Worm (Caenorhabditis elegans) whole organism, L1 larva: Measurements from ENCODE around the gene mrpl-32.

Source experiments
- alr-1 ChIP-seq: fragments of 200-800 bp; sonication (Bioruptor generic); optimal IDR thresholded peaks from 2 replicates; lab custom pipeline; 2018; ENCODE audit warnings: borderline replicate concordance, mild to moderate bottlenecking, missing genetic modification characterization, missing compliant biosample characterization
- aly-2 ChIP-seq: fragments of 150-350 bp; optimal IDR thresholded peaks from 2 replicates; lab custom pipeline; 2014; ENCODE audit warnings: missing biosample characterization, missing genetic modification characterization
- isw-1 ChIP-seq: fragments of 200-800 bp; sonication (Bioruptor generic); IDR thresholded peaks from 2 replicates; pipeline ENCODE4 v1.3.6; 2022; ENCODE audit warnings: missing genetic modification characterization, missing compliant biosample characterization
- nhr-11 ChIP-seq: fragments of 150-350 bp; optimal IDR thresholded peaks from 2 replicates; lab custom pipeline; 2014; ENCODE audit warnings: missing biosample characterization, missing genetic modification characterization
- nhr-237 ChIP-seq: fragments of 150-350 bp; optimal IDR thresholded peaks from 2 replicates; lab custom pipeline; 2014; ENCODE audit warnings: missing biosample characterization, missing genetic modification characterization
- skn-1 ChIP-seq: fragments of 150-350 bp; optimal IDR thresholded peaks from 2 replicates; lab custom pipeline; 2014; ENCODE audit warnings: missing biosample characterization, missing genetic modification characterization
- unc-62 ChIP-seq: fragments of 150-350 bp; optimal IDR thresholded peaks from 2 replicates; lab custom pipeline; 2014; ENCODE audit warnings: missing biosample characterization, missing genetic modification reagents, missing genetic modification characterization

DNA sequence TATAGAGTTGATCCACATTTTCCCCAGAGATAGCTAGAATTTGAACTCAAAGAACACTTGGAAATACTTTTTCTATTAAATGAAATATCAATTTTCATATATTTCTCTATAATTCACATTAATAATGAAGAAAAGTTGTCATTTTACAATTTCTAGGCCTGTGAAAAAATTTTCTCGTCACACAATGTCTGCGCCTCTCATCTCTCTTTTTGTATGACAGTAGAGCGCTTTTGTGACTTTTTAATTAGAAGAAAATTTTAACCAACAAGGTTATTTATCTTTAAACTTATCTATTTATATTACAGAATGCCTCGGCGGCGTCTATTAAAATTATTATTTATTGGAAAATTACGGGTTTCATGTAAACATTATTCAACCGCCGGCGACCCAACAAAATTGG is 20.5 kb upstream of the mrpl-32 start, which contains the start of gene ZK1236.1:
- TF ChIP-seq skn-1 (no peak), alr-1 (tag; lab: Kevin White, UChicago) (no peak), aly-2 (tag; lab: Kevin White, UChicago) (no peak), nhr-237 (tag; lab: Kevin White, UChicago) (no peak), unc-62 (GFP tag; lab: Kevin White, UChicago) (no peak), isw-1 (GFP tag; lab: Robert Waterston, UW) (no peak), nhr-11 (tag; lab: Kevin White, UChicago) (no peak)
